Fruit fly (Drosophila melanogaster) whole organism, adult: ENCODE results near the gene Pdcd4.

ENCODE experiments used
- CG11617 ChIP-seq: fragments of 200-800 bp; sonication (Bioruptor generic); optimal IDR thresholded peaks from 2 replicates; lab custom pipeline; 2017; ENCODE audit warnings: mild to moderate bottlenecking, missing biosample characterization, missing genetic modification reagents, missing genetic modification characterization
- CG12768 ChIP-seq: fragments of 200-800 bp; sonication (Bioruptor generic); optimal IDR thresholded peaks from 2 replicates; lab custom pipeline; 2017; ENCODE audit warnings: missing biosample characterization, missing genetic modification characterization, mild to moderate bottlenecking, moderate library complexity, missing genetic modification reagents
- CG14711 ChIP-seq: fragments of 200-800 bp; sonication (Bioruptor generic); optimal IDR thresholded peaks from 2 replicates; lab custom pipeline; 2018; ENCODE audit warnings: missing biosample characterization, mild to moderate bottlenecking, missing genetic modification characterization, moderate library complexity
- CG33017 ChIP-seq: fragments of 200-800 bp; sonication (Bioruptor generic); optimal IDR thresholded peaks from 2 replicates; lab custom pipeline; 2018; ENCODE audit warnings: missing biosample characterization, mild to moderate bottlenecking, missing genetic modification characterization, moderate library complexity
- CG7045 ChIP-seq: fragments of 200-800 bp; sonication (Bioruptor generic); optimal IDR thresholded peaks from 2 replicates; lab custom pipeline; 2017; ENCODE audit warnings: missing biosample characterization, mild to moderate bottlenecking, missing genetic modification characterization
- CG7101 ChIP-seq: fragments of 200-800 bp; sonication (Bioruptor generic); optimal IDR thresholded peaks from 2 replicates; lab custom pipeline; 2018; ENCODE audit warnings: missing biosample characterization, mild to moderate bottlenecking, missing genetic modification characterization, moderate library complexity
- Clk ChIP-seq: fragments of 200-800 bp; sonication (Bioruptor generic); optimal IDR thresholded peaks from 2 replicates; lab custom pipeline; 2017; ENCODE audit warnings: missing biosample characterization, missing genetic modification characterization
- cic ChIP-seq: fragments of 200-800 bp; sonication (Bioruptor generic); optimal IDR thresholded peaks from 2 replicates; lab custom pipeline; 2017; ENCODE audit warnings: missing biosample characterization, mild to moderate bottlenecking, missing genetic modification characterization, moderate library complexity
- cnc ChIP-seq, 2 experiments: fragments of >200 bp; optimal IDR thresholded peaks; 2 replicates each; lab custom pipeline; 2017
- kay ChIP-seq: fragments of 200-800 bp; sonication (Bioruptor generic); peaks from one replicate; lab custom pipeline; 2016; ENCODE audit warnings: missing biosample characterization, missing genetic modification characterization, borderline replicate concordance
- ovo ChIP-seq: fragments of 200-800 bp; sonication (Bioruptor generic); optimal IDR thresholded peaks from 2 replicates; lab custom pipeline; 2016; ENCODE audit warnings: missing biosample characterization, missing genetic modification characterization
- pad ChIP-seq: fragments of 200-800 bp; sonication (Bioruptor generic); optimal IDR thresholded peaks from 3 replicates; lab custom pipeline; 2017; ENCODE audit warnings: missing biosample characterization, missing genetic modification characterization, mild to moderate bottlenecking, moderate library complexity, missing genetic modification reagents
- tj ChIP-seq: fragments of 200-800 bp; sonication (Bioruptor generic); optimal IDR thresholded peaks from 3 replicates; lab custom pipeline; 2017; ENCODE audit warnings: missing biosample characterization, mild to moderate bottlenecking, missing genetic modification characterization, moderate library complexity
- toe ChIP-seq: fragments of 200-800 bp; sonication (Bioruptor generic); optimal IDR thresholded peaks from 2 replicates; lab custom pipeline; 2016; ENCODE audit warnings: missing biosample characterization, missing genetic modification characterization

- no peak for TF ChIP-seq CG7101
- no peak for TF ChIP-seq cic (GFP tag; lab: Kevin White, UChicago)
- TF ChIP-seq pad, result no peak
- no peak for TF ChIP-seq CG12768
- TF ChIP-seq ovo, result no peak
- TF ChIP-seq CG14711 (tag; lab: Kevin White, UChicago), result no peak
- no peak for TF ChIP-seq CG7045 (GFP tag; lab: Kevin White, UChicago)
- TF ChIP-seq toe (GFP tag; lab: Kevin White, UChicago), result no peak
- TF ChIP-seq kay, result no peak
- TF ChIP-seq CG11617, result no peak
- TF ChIP-seq tj, result no peak
- no peak for TF ChIP-seq cnc (optimal IDR thresholded peaks at IDR 0.05; lab: Kevin White, UChicago)
- TF ChIP-seq Clk (GFP tag; lab: Kevin White, UChicago), result no peak
- TF ChIP-seq CG33017 (tag; lab: Kevin White, UChicago), result no peak
Measured at dm6 chrX:13797538-13797937, 42.3 kb upstream of the Pdcd4 start, which contains the start of gene CG10996.
